Worm (Caenorhabditis elegans) whole organism, L3 larva: ENCODE measurements around the gene rsks-1.

Experiments used
- egl-5 ChIP-seq: fragments of 150-350 bp; optimal IDR thresholded peaks from 2 replicates; lab custom pipeline; 2017; ENCODE audit warnings: missing biosample characterization, missing genetic modification reagents, missing genetic modification characterization, inconsistent platforms
- fkh-2 ChIP-seq: fragments of 150-350 bp; optimal IDR thresholded peaks from 2 replicates; lab custom pipeline; 2014; ENCODE audit warnings: missing biosample characterization, missing genetic modification reagents, missing genetic modification characterization
- mdl-1 ChIP-seq: fragments of 150-350 bp; optimal IDR thresholded peaks from 2 replicates; lab custom pipeline; 2014; ENCODE audit warnings: missing biosample characterization, missing genetic modification characterization
- nhr-77 ChIP-seq: fragments of 150-350 bp; optimal IDR thresholded peaks from 2 replicates; lab custom pipeline; 2014; ENCODE audit warnings: missing biosample characterization, missing genetic modification characterization

DNA sequence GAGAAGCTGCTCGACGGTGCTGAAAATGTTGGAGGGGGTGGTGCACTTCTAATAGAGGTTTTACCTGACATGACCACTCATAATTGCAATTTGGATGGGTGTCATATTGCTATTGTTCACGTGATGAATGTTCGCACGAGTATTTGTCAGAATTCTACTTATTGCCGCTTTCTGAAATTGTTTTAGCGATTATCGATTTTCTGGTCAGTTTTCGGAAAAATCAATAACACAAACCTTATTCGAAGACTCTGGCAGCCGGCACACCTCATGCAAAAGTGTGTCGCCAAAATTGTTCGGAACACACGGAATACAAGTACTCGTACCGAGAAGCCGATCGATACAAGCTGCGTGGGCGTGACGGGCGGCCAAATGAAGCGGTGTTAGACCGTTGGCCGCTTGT, 43.4 kb downstream of the rsks-1 start:
- TF ChIP-seq egl-5 (no peak), fkh-2 (tag; lab: Kevin White, UChicago) (no peak), nhr-77 (tag; lab: Kevin White, UChicago) (no peak), mdl-1 (tag; lab: Kevin White, UChicago) (no peak)
